Worm (Caenorhabditis elegans) whole organism, L2 larva: ENCODE data around the gene pqn-18.

Experiments used
- Y55F3AM.14 ChIP-seq: fragments of 200-800 bp; sonication (Bioruptor generic); optimal IDR thresholded peaks from 2 replicates; lab custom pipeline; 2018; ENCODE audit warnings: mild to moderate bottlenecking, missing genetic modification characterization, missing compliant biosample characterization
- ZK546.5 ChIP-seq: sonication (generic microtip); optimal IDR thresholded peaks from 2 replicates; lab custom pipeline; 2017; ENCODE audit warnings: missing biosample characterization, missing genetic modification characterization
- alr-1 ChIP-seq: fragments of 150-350 bp; optimal IDR thresholded peaks from 2 replicates; lab custom pipeline; 2014; ENCODE audit warnings: missing biosample characterization, missing genetic modification characterization
- aly-2 ChIP-seq: fragments of 150-350 bp; optimal IDR thresholded peaks from 2 replicates; lab custom pipeline; 2014; ENCODE audit warnings: missing biosample characterization, missing genetic modification characterization
- ama-1 ChIP-seq: fragments of 150-350 bp; optimal IDR thresholded peaks from 2 replicates; lab custom pipeline; 2018; ENCODE audit warnings: inconsistent platforms
- blmp-1 ChIP-seq: sonication (generic microtip); optimal IDR thresholded peaks from 2 replicates; lab custom pipeline; 2017; ENCODE audit warnings: missing genetic modification characterization, mild to moderate bottlenecking, missing compliant biosample characterization, antibody characterized with exemption, moderate library complexity; ENCODE audit not compliant: insufficient read depth
- crh-2 ChIP-seq: sonication (generic microtip); optimal IDR thresholded peaks from 2 replicates; lab custom pipeline; 2017; ENCODE audit warnings: missing biosample characterization, missing genetic modification characterization
- egl-27 ChIP-seq: sonication (generic microtip); optimal IDR thresholded peaks from 3 replicates; lab custom pipeline; 2017; ENCODE audit warnings: missing biosample characterization, missing genetic modification reagents, missing genetic modification characterization
- elt-3 ChIP-seq: sonication (generic microtip); optimal IDR thresholded peaks from 2 replicates; lab custom pipeline; 2017; ENCODE audit warnings: missing biosample characterization, missing genetic modification characterization
- fos-1 ChIP-seq: fragments of 150-350 bp; optimal IDR thresholded peaks from 2 replicates; lab custom pipeline; 2014; ENCODE audit warnings: missing biosample characterization, missing genetic modification characterization
- gmeb-1 ChIP-seq: fragments of 150-350 bp; optimal IDR thresholded peaks from 2 replicates; lab custom pipeline; 2014; ENCODE audit warnings: missing biosample characterization, missing genetic modification characterization
- lin-11 ChIP-seq: fragments of 150-350 bp; sonication (generic microtip); optimal IDR thresholded peaks from 2 replicates; lab custom pipeline; 2014; ENCODE audit warnings: missing biosample characterization, missing genetic modification characterization, inconsistent platforms, mixed read lengths
- lin-13 ChIP-seq: fragments of 150-350 bp; optimal IDR thresholded peaks from 2 replicates; lab custom pipeline; 2014; ENCODE audit warnings: missing biosample characterization, missing genetic modification reagents, missing genetic modification characterization
- lin-39 ChIP-seq: fragments of 150-350 bp; optimal IDR thresholded peaks from 2 replicates; lab custom pipeline; 2014; ENCODE audit warnings: missing biosample characterization, missing genetic modification reagents, missing genetic modification characterization
- mdl-1 ChIP-seq, 2 experiments: fragments of 150-350 bp in 1 of 2; sonication (generic microtip) in 1 of 2; optimal IDR thresholded peaks; 2 replicates each; lab custom pipeline; 2017; ENCODE audit warnings: missing biosample characterization in 2 of 2, missing genetic modification characterization in 2 of 2
- nhr-11 ChIP-seq: fragments of 150-350 bp; optimal IDR thresholded peaks from 2 replicates; lab custom pipeline; 2014; ENCODE audit warnings: missing biosample characterization, missing genetic modification characterization
- nhr-237 ChIP-seq: fragments of 150-350 bp; optimal IDR thresholded peaks from 2 replicates; lab custom pipeline; 2014; ENCODE audit warnings: missing biosample characterization, missing genetic modification characterization
- nhr-25 ChIP-seq: fragments of 150-350 bp; sonication (generic microtip); optimal IDR thresholded peaks from 3 replicates; lab custom pipeline; 2014; ENCODE audit warnings: missing biosample characterization, missing genetic modification characterization
- nhr-6 ChIP-seq: fragments of 150-350 bp; optimal IDR thresholded peaks from 2 replicates; lab custom pipeline; 2014; ENCODE audit warnings: missing biosample characterization, missing genetic modification characterization
- nhr-77 ChIP-seq: fragments of 150-350 bp; optimal IDR thresholded peaks from 2 replicates; lab custom pipeline; 2014; ENCODE audit warnings: missing biosample characterization, missing genetic modification characterization
- peb-1 ChIP-seq: fragments of 150-350 bp; optimal IDR thresholded peaks from 2 replicates; lab custom pipeline; 2014; ENCODE audit warnings: missing biosample characterization, missing genetic modification characterization
- sma-9 ChIP-seq, 2 experiments: fragments of 150-350 bp in 1 of 2; sonication (generic microtip) in 1 of 2; optimal IDR thresholded peaks; 2 replicates each; lab custom pipeline; 2014 to 2016; ENCODE audit warnings: missing genetic modification characterization in 2 of 2, mild to moderate bottlenecking in 1 of 2, missing biosample characterization in 1 of 2, missing compliant biosample characterization in 1 of 2, missing genetic modification reagents in 1 of 2, moderate library complexity in 1 of 2
- snpc-4 ChIP-seq: fragments of 150-350 bp; optimal IDR thresholded peaks from 2 replicates; lab custom pipeline; 2014; ENCODE audit warnings: missing biosample characterization, missing genetic modification characterization
- unc-39 ChIP-seq: fragments of 150-350 bp; optimal IDR thresholded peaks from 2 replicates; lab custom pipeline; 2014; ENCODE audit warnings: missing biosample characterization, missing genetic modification characterization
- unc-55 ChIP-seq: fragments of 150-350 bp; sonication (generic microtip); optimal IDR thresholded peaks from 3 replicates; lab custom pipeline; 2014; ENCODE audit warnings: missing biosample characterization, missing genetic modification reagents, missing genetic modification characterization
- zag-1 ChIP-seq: fragments of 150-350 bp; optimal IDR thresholded peaks from 2 replicates; lab custom pipeline; 2014; ENCODE audit warnings: missing biosample characterization, missing genetic modification characterization
- ztf-1 ChIP-seq: fragments of 200-800 bp; sonication (Bioruptor generic); conservative IDR thresholded peaks from 2 replicates; pipeline ENCODE4 v1.3.6; 2022; ENCODE audit warnings: missing genetic modification characterization, missing compliant biosample characterization
- ztf-11 ChIP-seq: sonication (generic microtip); optimal IDR thresholded peaks from 2 replicates; lab custom pipeline; 2017; ENCODE audit warnings: missing biosample characterization, missing genetic modification characterization
- ztf-4 ChIP-seq: fragments of 150-350 bp; optimal IDR thresholded peaks from 2 replicates; lab custom pipeline; 2014; ENCODE audit warnings: missing biosample characterization, missing genetic modification characterization

The pqn-18 gene

DNA sequence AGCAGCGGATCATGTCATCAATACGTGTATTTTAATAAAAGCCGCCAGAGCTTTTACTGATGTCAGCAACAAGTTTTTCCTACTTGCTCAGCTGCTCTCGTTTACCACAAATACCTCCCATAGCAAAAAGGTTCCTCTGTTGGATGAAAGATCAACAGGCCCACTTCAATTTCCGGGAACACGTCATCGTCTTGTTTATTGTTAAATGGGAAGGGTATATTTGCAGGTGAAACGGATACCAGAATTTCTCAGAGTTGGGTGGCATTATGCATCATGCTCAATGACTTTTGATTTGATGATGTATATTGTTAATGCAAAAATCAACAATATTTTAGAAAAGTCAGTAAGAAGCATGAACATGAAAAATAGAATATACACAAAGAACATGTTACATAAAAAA is 43.5 kb downstream of the pqn-18 start:
- no peak for TF ChIP-seq aly-2 (tag; lab: Kevin White, UChicago)
- TF ChIP-seq crh-2, result no peak
- TF ChIP-seq nhr-25, result no peak
- TF ChIP-seq Y55F3AM.14 (GFP tag; lab: Kevin White, UChicago), result no peak
- no peak for TF ChIP-seq peb-1 (tag; lab: Kevin White, UChicago)
- TF ChIP-seq lin-39 (tag; lab: Kevin White, UChicago), result no peak
- no peak for TF ChIP-seq egl-27
- no peak for TF ChIP-seq fos-1
- TF ChIP-seq nhr-77 (tag; lab: Kevin White, UChicago), result no peak
- TF ChIP-seq zag-1 (tag; lab: Kevin White, UChicago), result no peak
- no peak for TF ChIP-seq elt-3 (tag; lab: Kevin White, UChicago)
- TF ChIP-seq nhr-6 (tag; lab: Kevin White, UChicago), result no peak
- TF ChIP-seq gmeb-1 (tag; lab: Kevin White, UChicago), result no peak
- TF ChIP-seq ama-1 (lab: Kevin White, UChicago), result no peak
- no peak for TF ChIP-seq ztf-1 (GFP tag; lab: Robert Waterston, UW)

DNA sequence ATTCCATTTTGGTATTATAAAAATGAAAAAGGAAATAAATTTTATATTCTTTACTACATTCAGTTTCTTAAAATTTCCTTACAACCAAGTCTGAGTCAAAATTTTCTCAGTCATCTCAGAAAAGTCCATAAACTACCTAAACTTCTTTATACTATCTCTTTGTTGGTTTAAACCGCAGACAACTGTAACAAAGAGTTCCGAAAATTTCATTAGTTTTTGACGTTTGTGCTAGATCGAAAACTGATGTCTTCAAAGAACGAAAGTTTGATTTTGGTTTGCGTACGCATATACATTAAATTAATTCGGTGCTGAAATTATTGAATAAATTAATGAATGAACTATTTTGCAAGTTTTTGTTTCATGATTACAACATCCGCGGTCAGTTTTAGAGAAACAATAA is 51.3 kb downstream of the pqn-18 start:
- TF ChIP-seq lin-11 (no peak), crh-2 (no peak), unc-39 (tag; lab: Kevin White, UChicago) (no peak), gmeb-1 (tag; lab: Kevin White, UChicago) (no peak), lin-39 (tag; lab: Kevin White, UChicago) (no peak), mdl-1 (tag; optimal IDR thresholded peaks at IDR 0.05; lab: Kevin White, UChicago) (no peak), snpc-4 (tag; lab: Kevin White, UChicago) (no peak), nhr-11 (no peak), nhr-6 (tag; lab: Kevin White, UChicago) (no peak), ztf-11 (no peak), aly-2 (tag; lab: Kevin White, UChicago) (no peak), lin-13 (GFP tag; lab: Kevin White, UChicago) (no peak), alr-1 (tag; lab: Kevin White, UChicago) (no peak), ZK546.5 (tag; lab: Kevin White, UChicago) (no peak), unc-55 (GFP tag; lab: Kevin White, UChicago) (no peak), sma-9 (GFP tag; optimal IDR thresholded peaks at IDR 0.05; lab: Kevin White, UChicago) (no peak), sma-9 (tag; optimal IDR thresholded peaks at IDR 0.05; lab: Kevin White, UChicago) (no peak), zag-1 (tag; lab: Kevin White, UChicago) (no peak), ztf-4 (tag; lab: Kevin White, UChicago) (no peak), blmp-1 (no peak), elt-3 (tag; lab: Kevin White, UChicago) (no peak)

DNA sequence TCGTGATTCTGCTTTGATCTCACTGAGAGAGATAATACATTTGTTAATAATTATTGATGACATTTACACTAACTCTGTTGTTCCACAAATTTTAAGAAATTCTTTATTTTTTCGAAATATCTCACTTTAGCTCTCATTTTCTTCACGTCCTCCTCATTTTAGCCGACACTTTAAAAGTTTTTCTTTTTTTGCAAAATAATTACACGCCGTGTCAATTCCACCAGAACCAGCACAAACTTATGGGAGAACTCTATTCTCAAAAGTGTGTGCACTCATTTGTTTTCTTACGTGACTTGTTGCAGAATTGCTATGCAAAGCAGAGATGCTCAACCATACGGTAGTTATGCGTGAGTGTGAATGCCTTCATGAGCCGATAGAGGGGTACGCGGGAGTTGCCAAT is 57.5 kb downstream of the pqn-18 start, which contains the start of gene frpr-2:
Gene frpr-2, plus strand, starts transcription at position 301 of the 400 bp plus-strand sequence.
- TF ChIP-seq nhr-237 (tag; lab: Kevin White, UChicago) (no peak), sma-9 (GFP tag; optimal IDR thresholded peaks at IDR 0.05; lab: Kevin White, UChicago) (no peak), sma-9 (tag; optimal IDR thresholded peaks at IDR 0.05; lab: Kevin White, UChicago) (no peak)
